Comparison of ENCODE assay signal across 2 worm cellular contexts in genomic region chrX:13283462-13283861, ce11.
TF ChIP-seq lines count a peak whose summit lies in the region.

No protein-coding gene starts in this region.

TF ChIP-seq in whole organism, L4 larva, 104 proteins besides CTCF, POLR2A, EP300 and RAD21 (continued from another document):
- TF ChIP-seq daf-16 (GFP tag; optimal IDR thresholded peaks at IDR 0.05; lab: Kevin White, UChicago) (peak; percentile 27 to 82), daf-16 (tag; optimal IDR thresholded peaks at IDR 0.05; lab: Kevin White, UChicago) (peak; percentile 83), ztf-11 (tag; optimal IDR thresholded peaks at IDR 0.05; lab: Kevin White, UChicago) (no peak), zfp-3 (GFP tag; conservative IDR thresholded peaks at IDR 0.05; lab: Robert Waterston, UW) (0 out of 2 replicates have a peak, but pooled peaks have one; percentile 12), ceh-20 (GFP tag; IDR thresholded peaks at IDR 0.05; lab: Robert Waterston, UW) (0 out of 2 replicates have a peak, but pooled peaks have one; percentile 17), hlh-30 (tag; optimal IDR thresholded peaks at IDR 0.05; lab: Kevin White, UChicago; ENCODE audit: insufficient read depth) (no peak), tra-1 (GFP tag; IDR thresholded peaks at IDR 0.05; lab: Robert Waterston, UW) (peak; percentile 71), spr-1 (tag; optimal IDR thresholded peaks at IDR 0.05; lab: Kevin White, UChicago) (peak; percentile 21), ceh-62 (tag; optimal IDR thresholded peaks at IDR 0.05; lab: Kevin White, UChicago) (no peak), daf-8 (GFP tag; IDR thresholded peaks at IDR 0.05; lab: Robert Waterston, UW) (no peak), snpc-1.2 (GFP tag; IDR thresholded peaks at IDR 0.05; lab: Robert Waterston, UW) (no peak), nhr-237 (tag; optimal IDR thresholded peaks at IDR 0.05; lab: Kevin White, UChicago) (no peak), lim-7 (GFP tag; IDR thresholded peaks at IDR 0.05; lab: Robert Waterston, UW) (peak; percentile 90), dmd-6 (GFP tag; IDR thresholded peaks at IDR 0.05; lab: Robert Waterston, UW) (peak; percentile 23; the same call in 1 of the 2 replicates), hmg-1.1 (GFP tag; IDR thresholded peaks at IDR 0.05; lab: Robert Waterston, UW) (no peak), duxl-1 (tag; optimal IDR thresholded peaks at IDR 0.05; lab: Kevin White, UChicago; ENCODE audit: poor library complexity) (peak; percentile 35), unc-130 (GFP tag; optimal IDR thresholded peaks at IDR 0.05; lab: Kevin White, UChicago) (peak; percentile 19), arid-1 (GFP tag; conservative IDR thresholded peaks at IDR 0.05; lab: Robert Waterston, UW) (peak; percentile 70; the same call in 1 of the 2 replicates), attf-4 (tag; optimal IDR thresholded peaks at IDR 0.05; lab: Kevin White, UChicago) (no peak), nhr-111 (GFP tag; optimal IDR thresholded peaks at IDR 0.05; lab: Kevin White, UChicago) (peak; percentile 65), dpl-1 (GFP tag; optimal IDR thresholded peaks at IDR 0.05; lab: Kevin White, UChicago) (no peak), spr-3 (GFP tag; optimal IDR thresholded peaks at IDR 0.05; lab: Kevin White, UChicago) (peak; percentile 39), ceh-32 (tag; optimal IDR thresholded peaks at IDR 0.05; lab: Kevin White, UChicago; ENCODE audit: poor library complexity) (no peak), F26F4.8 (GFP tag; conservative IDR thresholded peaks at IDR 0.05; lab: Robert Waterston, UW) (peak; percentile 78), ZK337.2 (GFP tag; IDR thresholded peaks at IDR 0.05; lab: Robert Waterston, UW) (peak; percentile 44; the same call in 1 of the 2 replicates), Y48G9A.11 (GFP tag; IDR thresholded peaks at IDR 0.05; lab: Robert Waterston, UW) (peak; percentile 44; the same call in 1 of the 2 replicates)

TF ChIP-seq in whole organism, young adult, 124 proteins besides CTCF, POLR2A, EP300 and RAD21 (continued from another document):
- TF ChIP-seq D2030.7 (GFP tag; IDR thresholded peaks at IDR 0.05; lab: Robert Waterston, UW): peak; percentile 79
- peak; percentile 65 for TF ChIP-seq ztf-18 (tag; optimal IDR thresholded peaks at IDR 0.05; lab: Kevin White, UChicago)
- no peak; the same call in 1 of the 2 replicates for TF ChIP-seq mcd-1 (GFP tag; IDR thresholded peaks at IDR 0.05; lab: Robert Waterston, UW)
- TF ChIP-seq T07F8.4 (tag; optimal IDR thresholded peaks at IDR 0.05; lab: Kevin White, UChicago): peak; percentile 63
- TF ChIP-seq ceh-91 (GFP tag; IDR thresholded peaks at IDR 0.05; lab: Robert Waterston, UW): no peak
- no peak for TF ChIP-seq madf-8 (GFP tag; conservative IDR thresholded peaks at IDR 0.05; lab: Robert Waterston, UW)
- peak; percentile 38 for TF ChIP-seq zim-3 (tag; optimal IDR thresholded peaks at IDR 0.05; lab: Kevin White, UChicago)
- no peak for TF ChIP-seq sea-2 (GFP tag; IDR thresholded peaks at IDR 0.05; lab: Robert Waterston, UW)
- peak; percentile 22; the same call in 1 of the 2 replicates for TF ChIP-seq rcor-1 (GFP tag; IDR thresholded peaks at IDR 0.05; lab: Robert Waterston, UW)
- TF ChIP-seq tbp1 (GFP tag; optimal IDR thresholded peaks at IDR 0.05; lab: Kevin White, UChicago): peak; percentile 92
- TF ChIP-seq let-607 (tag; optimal IDR thresholded peaks at IDR 0.05; lab: Kevin White, UChicago): peak; percentile 9 to 39
- no peak for TF ChIP-seq lsl-1 (GFP tag; optimal IDR thresholded peaks at IDR 0.05; lab: Kevin White, UChicago)
- TF ChIP-seq ztf-28 (GFP tag; IDR thresholded peaks at IDR 0.05; lab: Robert Waterston, UW): no peak
- no peak for TF ChIP-seq B0019.2 (GFP tag; conservative IDR thresholded peaks at IDR 0.05; lab: Robert Waterston, UW)
- TF ChIP-seq hsf-1 (GFP tag; IDR thresholded peaks at IDR 0.05; lab: Robert Waterston, UW): no peak
- TF ChIP-seq ets-4 (GFP tag; optimal IDR thresholded peaks at IDR 0.05; lab: Kevin White, UChicago): no peak
- no peak for TF ChIP-seq F55B11.4 (tag; optimal IDR thresholded peaks at IDR 0.05; lab: Kevin White, UChicago; ENCODE audit: borderline replicate concordance, insufficient read depth)
- no peak for TF ChIP-seq fkh-3 (tag; optimal IDR thresholded peaks at IDR 0.05; lab: Kevin White, UChicago)
- no peak for TF ChIP-seq bed-2 (GFP tag; IDR thresholded peaks at IDR 0.05; lab: Robert Waterston, UW)
- no peak for TF ChIP-seq dpl-1 (GFP tag; optimal IDR thresholded peaks at IDR 0.05; lab: Kevin White, UChicago)
- no peak for TF ChIP-seq F10E7.11 (tag; optimal IDR thresholded peaks at IDR 0.05; lab: Kevin White, UChicago)
- TF ChIP-seq ekl-4 (GFP tag; IDR thresholded peaks at IDR 0.05; lab: Robert Waterston, UW): 0 out of 2 replicates have a peak, but pooled peaks have one; percentile 52
- TF ChIP-seq C17E4.6 (GFP tag; IDR thresholded peaks at IDR 0.05; lab: Robert Waterston, UW): no peak
- no peak for TF ChIP-seq K12H6.12 (tag; optimal IDR thresholded peaks at IDR 0.05; lab: Kevin White, UChicago)
- TF ChIP-seq aptf-2 (GFP tag; conservative IDR thresholded peaks at IDR 0.05; lab: Robert Waterston, UW): no peak
- no peak for TF ChIP-seq efl-1 (GFP tag; optimal IDR thresholded peaks at IDR 0.05; lab: Kevin White, UChicago)
- no peak for TF ChIP-seq dpff-1 (tag; optimal IDR thresholded peaks at IDR 0.05; lab: Kevin White, UChicago)
- TF ChIP-seq xnd-1 (tag; optimal IDR thresholded peaks at IDR 0.05; lab: Kevin White, UChicago): no peak
- peak; percentile 89 for TF ChIP-seq ztf-25 (GFP tag; IDR thresholded peaks at IDR 0.05; lab: Robert Waterston, UW)
- no peak for TF ChIP-seq C06A6.2 (GFP tag; conservative IDR thresholded peaks at IDR 0.05; lab: Robert Waterston, UW)
- no peak for TF ChIP-seq lin-54 (GFP tag; optimal IDR thresholded peaks at IDR 0.05; lab: Kevin White, UChicago)
- peak; percentile 43 for TF ChIP-seq F23B12.7 (tag; optimal IDR thresholded peaks at IDR 0.05; lab: Kevin White, UChicago; ENCODE audit: insufficient read depth)
- TF ChIP-seq attf-6 (GFP tag; IDR thresholded peaks at IDR 0.05; lab: Robert Waterston, UW): no peak
- no peak for TF ChIP-seq Y95B8A.8 (GFP tag; IDR thresholded peaks at IDR 0.05; lab: Robert Waterston, UW)
- no peak for TF ChIP-seq let-526 (GFP tag; IDR thresholded peaks at IDR 0.05; lab: Robert Waterston, UW)
- TF ChIP-seq athp-1 (tag; optimal IDR thresholded peaks at IDR 0.05; lab: Kevin White, UChicago): peak; percentile 23
- peak; percentile 4 for TF ChIP-seq nhr-80 (tag; optimal IDR thresholded peaks at IDR 0.05; lab: Kevin White, UChicago)
- TF ChIP-seq atf-7 (tag; optimal IDR thresholded peaks at IDR 0.05; lab: Kevin White, UChicago): no peak
- no peak for TF ChIP-seq mel-28 (tag; optimal IDR thresholded peaks at IDR 0.05; lab: Kevin White, UChicago; ENCODE audit: borderline replicate concordance)
- 0 out of 2 replicates have a peak, but pooled peaks have one; percentile 13 for TF ChIP-seq egrh-3 (GFP tag; IDR thresholded peaks at IDR 0.05; lab: Robert Waterston, UW)
- TF ChIP-seq repo-1 (tag; optimal IDR thresholded peaks at IDR 0.05; lab: Kevin White, UChicago): no peak
- no peak for TF ChIP-seq Y53G8AR.9 (GFP tag; conservative IDR thresholded peaks at IDR 0.05; lab: Robert Waterston, UW)
- peak; percentile 92 for TF ChIP-seq rpc-1 (optimal IDR thresholded peaks at IDR 0.05; lab: Kevin White, UChicago)
- peak; percentile 97 for TF ChIP-seq rpc-1 (tag; optimal IDR thresholded peaks at IDR 0.05; lab: Kevin White, UChicago)
- peak; percentile 49; the same call in 1 of the 2 replicates for TF ChIP-seq Y53F4B.3 (GFP tag; IDR thresholded peaks at IDR 0.05; lab: Robert Waterston, UW)
- no peak for TF ChIP-seq madf-3 (GFP tag; IDR thresholded peaks at IDR 0.05; lab: Robert Waterston, UW)
- TF ChIP-seq F57C9.4 (tag; optimal IDR thresholded peaks at IDR 0.05; lab: Kevin White, UChicago): no peak
- TF ChIP-seq lin-35 (GFP tag; optimal IDR thresholded peaks at IDR 0.05; lab: Kevin White, UChicago): no peak
- TF ChIP-seq cebp-1 (GFP tag; IDR thresholded peaks at IDR 0.05; lab: Robert Waterston, UW): no peak
- no peak for TF ChIP-seq cebp-1 (tag; optimal IDR thresholded peaks at IDR 0.05; lab: Kevin White, UChicago)
- no peak for TF ChIP-seq somi-1 (GFP tag; optimal IDR thresholded peaks at IDR 0.05; lab: Kevin White, UChicago)
- no peak for TF ChIP-seq F22D6.2 (tag; optimal IDR thresholded peaks at IDR 0.05; lab: Kevin White, UChicago)
- TF ChIP-seq akir-1 (GFP tag; optimal IDR thresholded peaks at IDR 0.05; lab: Kevin White, UChicago): no peak
- no peak for TF ChIP-seq lir-1 (GFP tag; conservative IDR thresholded peaks at IDR 0.05; lab: Robert Waterston, UW)
- no peak for TF ChIP-seq snpc-1.3 (tag; optimal IDR thresholded peaks at IDR 0.05; lab: Kevin White, UChicago; ENCODE audit: insufficient read depth)
- peak; percentile 17 for TF ChIP-seq ceh-79 (tag; optimal IDR thresholded peaks at IDR 0.05; lab: Kevin White, UChicago)
- TF ChIP-seq mes-4 (tag; optimal IDR thresholded peaks at IDR 0.05; lab: Kevin White, UChicago): peak; percentile 51
- TF ChIP-seq nfya-1 (tag; optimal IDR thresholded peaks at IDR 0.05; lab: Kevin White, UChicago; ENCODE audit: borderline replicate concordance, insufficient read depth): no peak
- no peak for TF ChIP-seq nfya-2 (GFP tag; IDR thresholded peaks at IDR 0.05; lab: Robert Waterston, UW)
- peak; percentile 65 for TF ChIP-seq hmg-1.2 (GFP tag; IDR thresholded peaks at IDR 0.05; lab: Robert Waterston, UW)
- no peak for TF ChIP-seq ztf-6 (GFP tag; IDR thresholded peaks at IDR 0.05; lab: Robert Waterston, UW)
- no peak for TF ChIP-seq nhr-120 (GFP tag; IDR thresholded peaks at IDR 0.05; lab: Robert Waterston, UW)
- peak; percentile 48 for TF ChIP-seq ZK185.1 (tag; optimal IDR thresholded peaks at IDR 0.05; lab: Kevin White, UChicago; ENCODE audit: poor library complexity, severe bottlenecking)
- peak; percentile 2 for TF ChIP-seq snpc-1.1 (tag; optimal IDR thresholded peaks at IDR 0.05; lab: Kevin White, UChicago; ENCODE audit: insufficient read depth)
- no peak for TF ChIP-seq ztf-22 (GFP tag; optimal IDR thresholded peaks at IDR 0.05; lab: Kevin White, UChicago)
- no peak for TF ChIP-seq ceh-100 (GFP tag; IDR thresholded peaks at IDR 0.05; lab: Robert Waterston, UW)
- no peak for TF ChIP-seq egl-18 (GFP tag; IDR thresholded peaks at IDR 0.05; lab: Robert Waterston, UW)
- TF ChIP-seq hmg-20 (GFP tag; IDR thresholded peaks at IDR 0.05; lab: Robert Waterston, UW): no peak
- peak; percentile 57; the same call in 1 of the 2 replicates for TF ChIP-seq Y56A3A.18 (GFP tag; IDR thresholded peaks at IDR 0.05; lab: Robert Waterston, UW)
- no peak for TF ChIP-seq madf-6 (GFP tag; IDR thresholded peaks at IDR 0.05; lab: Robert Waterston, UW)
- no peak for TF ChIP-seq zfh-2 (GFP tag; conservative IDR thresholded peaks at IDR 0.05; lab: Robert Waterston, UW)
- TF ChIP-seq ztf-3 (GFP tag; optimal IDR thresholded peaks at IDR 0.05; lab: Kevin White, UChicago): no peak
- TF ChIP-seq F37B4.10 (GFP tag; IDR thresholded peaks at IDR 0.05; lab: Robert Waterston, UW): no peak
- TF ChIP-seq B0336.3 (GFP tag; IDR thresholded peaks at IDR 0.05; lab: Robert Waterston, UW): no peak
- no peak for TF ChIP-seq tbx-9 (tag; optimal IDR thresholded peaks at IDR 0.05; lab: Kevin White, UChicago; ENCODE audit: borderline replicate concordance)
